Worm (Caenorhabditis elegans) whole organism, late embryonic: ENCODE data around the gene srg-53.

Source experiments
- ama-1 ChIP-seq: fragments of 150-350 bp; optimal IDR thresholded peaks from 2 replicates; lab custom pipeline; 2014
- ceh-22 ChIP-seq: sonication (generic microtip); optimal IDR thresholded peaks from 2 replicates; lab custom pipeline; 2017; ENCODE audit warnings: missing biosample characterization, missing genetic modification characterization
- ceh-9 ChIP-seq: sonication (generic microtip); optimal IDR thresholded peaks from 2 replicates; lab custom pipeline; 2016; ENCODE audit warnings: mild to moderate bottlenecking, missing genetic modification characterization, inconsistent platforms, missing compliant biosample characterization
- eyg-1 ChIP-seq: sonication (generic microtip); optimal IDR thresholded peaks from 2 replicates; lab custom pipeline; 2016; ENCODE audit warnings: missing genotype, missing genetic modification characterization, missing compliant biosample characterization
- fax-1 ChIP-seq: sonication (generic microtip); optimal IDR thresholded peaks from 2 replicates; lab custom pipeline; 2016; ENCODE audit warnings: missing genotype, missing genetic modification characterization, missing compliant biosample characterization
- nfya-1 ChIP-seq: sonication (generic microtip); optimal IDR thresholded peaks from 2 replicates; lab custom pipeline; 2017; ENCODE audit warnings: missing genetic modification characterization, mild to moderate bottlenecking, missing compliant biosample characterization, antibody characterized with exemption, moderate library complexity
- pha-4 ChIP-seq: fragments of 150-350 bp; optimal IDR thresholded peaks from 2 replicates; lab custom pipeline; 2018; ENCODE audit warnings: missing biosample characterization, missing genetic modification reagents, missing genetic modification characterization
- ttx-3 ChIP-seq: sonication (generic microtip); optimal IDR thresholded peaks from 2 replicates; lab custom pipeline; 2016; ENCODE audit warnings: missing genetic modification reagents, missing genetic modification characterization, missing compliant biosample characterization
- unc-86 ChIP-seq: sonication (generic microtip); optimal IDR thresholded peaks from 2 replicates; lab custom pipeline; 2016; ENCODE audit warnings: missing genetic modification characterization, missing compliant biosample characterization

- TF ChIP-seq pha-4 (tag; lab: Kevin White, UChicago) (no peak), ceh-22 (tag; lab: Kevin White, UChicago) (no peak), fax-1 (no peak), eyg-1 (tag; lab: Kevin White, UChicago) (no peak), ttx-3 (tag; lab: Kevin White, UChicago) (no peak), nfya-1 (tag; lab: Kevin White, UChicago) (no peak), ceh-9 (tag; lab: Kevin White, UChicago) (no peak), ama-1 (lab: Kevin White, UChicago) (no peak), unc-86 (tag; lab: Kevin White, UChicago) (no peak)
Measured at ce11 chrV:842611-843010, 36.7 kb upstream of the srg-53 start.
